Fruit fly (Drosophila melanogaster) whole organism, pupa: ENCODE results near the gene CG11381.

ENCODE experiments used
- CG10348 ChIP-seq: fragments of 200-800 bp; sonication (Bioruptor generic); IDR thresholded peaks from 2 replicates; pipeline ENCODE4 v1.3.6; 2022; ENCODE audit warnings: missing biosample characterization, missing genetic modification characterization
- CG12605 ChIP-seq: fragments of 200-800 bp; sonication (Bioruptor generic); IDR thresholded peaks from 2 replicates; pipeline ENCODE4 v1.3.6; 2022; ENCODE audit warnings: missing biosample characterization, missing genetic modification characterization
- CG13204 ChIP-seq: fragments of 200-800 bp; sonication (Bioruptor generic); optimal IDR thresholded peaks from 2 replicates; lab custom pipeline; 2018; ENCODE audit warnings: missing biosample characterization, mild to moderate bottlenecking, missing genetic modification characterization, moderate library complexity
- CG14655 ChIP-seq: fragments of 200-800 bp; sonication (Bioruptor generic); optimal IDR thresholded peaks from 3 replicates; lab custom pipeline; 2017; ENCODE audit warnings: mild to moderate bottlenecking, missing biosample characterization, missing genetic modification reagents, missing genetic modification characterization
- CG15710 ChIP-seq: fragments of 200-800 bp; sonication (Bioruptor generic); optimal IDR thresholded peaks from 2 replicates; lab custom pipeline; 2018; ENCODE audit warnings: missing biosample characterization, mild to moderate bottlenecking, missing genetic modification characterization, moderate library complexity
- CG17806 ChIP-seq: fragments of 200-800 bp; sonication (Bioruptor generic); optimal IDR thresholded peaks from 2 replicates; lab custom pipeline; 2018; ENCODE audit warnings: missing biosample characterization, mild to moderate bottlenecking, missing genetic modification characterization, moderate library complexity
- CG32121 ChIP-seq: fragments of 200-800 bp; sonication (Bioruptor generic); IDR thresholded peaks from 2 replicates; pipeline ENCODE4 v1.3.6; 2022; ENCODE audit warnings: missing biosample characterization, missing genetic modification characterization
- CG34367 ChIP-seq: fragments of 200-800 bp; sonication (Bioruptor generic); optimal IDR thresholded peaks from 2 replicates; lab custom pipeline; 2018; ENCODE audit warnings: missing biosample characterization, mild to moderate bottlenecking, missing genetic modification characterization
- CG4496 ChIP-seq: fragments of 200-800 bp; sonication (Bioruptor generic); IDR thresholded peaks from 3 replicates; pipeline ENCODE4 v1.3.6; 2022; ENCODE audit warnings: missing biosample characterization, missing genetic modification characterization
- CG8159 ChIP-seq: fragments of 200-800 bp; sonication (Bioruptor generic); optimal IDR thresholded peaks from 3 replicates; lab custom pipeline; 2018; ENCODE audit warnings: missing biosample characterization, mild to moderate bottlenecking, missing genetic modification characterization, moderate library complexity
- CG8301 ChIP-seq: fragments of 200-800 bp; sonication (Bioruptor generic); optimal IDR thresholded peaks from 2 replicates; lab custom pipeline; 2018; ENCODE audit warnings: missing biosample characterization, mild to moderate bottlenecking, missing genetic modification characterization
- CG9948 ChIP-seq: fragments of 200-800 bp; sonication (Bioruptor generic); optimal IDR thresholded peaks from 2 replicates; lab custom pipeline; 2018; ENCODE audit warnings: missing biosample characterization, mild to moderate bottlenecking, missing genetic modification characterization, moderate library complexity
- D1 ChIP-seq: fragments of 200-800 bp; sonication (Bioruptor generic); optimal IDR thresholded peaks from 2 replicates; lab custom pipeline; 2018; ENCODE audit warnings: missing biosample characterization, mild to moderate bottlenecking, missing genetic modification characterization, moderate library complexity
- EcR ChIP-seq: fragments of 200-800 bp; sonication (Bioruptor generic); optimal IDR thresholded peaks from 3 replicates; lab custom pipeline; 2019; ENCODE audit warnings: missing biosample characterization, missing genetic modification characterization, mild to moderate bottlenecking, moderate library complexity, missing genetic modification reagents
- Ets98B ChIP-seq: fragments of 200-800 bp; sonication (Bioruptor generic); IDR thresholded peaks from 2 replicates; pipeline ENCODE4 v1.3.6; 2022; ENCODE audit warnings: missing biosample characterization, missing genetic modification characterization
- Pif1A ChIP-seq: fragments of 200-800 bp; sonication (Bioruptor generic); optimal IDR thresholded peaks from 3 replicates; lab custom pipeline; 2016; ENCODE audit warnings: missing biosample characterization, missing genetic modification characterization
- Pif1B ChIP-seq: fragments of 200-800 bp; sonication (Bioruptor generic); optimal IDR thresholded peaks from 3 replicates; lab custom pipeline; 2016; ENCODE audit warnings: missing biosample characterization, missing genetic modification characterization
- Snoo ChIP-seq: fragments of 200-800 bp; sonication (Bioruptor generic); optimal IDR thresholded peaks from 3 replicates; lab custom pipeline; 2017; ENCODE audit warnings: missing biosample characterization, mild to moderate bottlenecking, missing genetic modification characterization, inconsistent platforms
- fd96Ca ChIP-seq: fragments of 200-800 bp; sonication (Bioruptor generic); IDR thresholded peaks from 3 replicates; pipeline ENCODE4 v1.3.6; 2022; ENCODE audit warnings: missing biosample characterization, missing genetic modification characterization
- gl ChIP-seq: fragments of 200-800 bp; sonication (Bioruptor generic); optimal IDR thresholded peaks from 2 replicates; lab custom pipeline; 2018; ENCODE audit warnings: missing biosample characterization, mild to moderate bottlenecking, missing genetic modification characterization
- rn ChIP-seq: fragments of 200-800 bp; sonication (Bioruptor generic); IDR thresholded peaks from 2 replicates; pipeline ENCODE4 v1.3.6; 2022; ENCODE audit warnings: missing biosample characterization, missing genetic modification characterization

CG11381 gene

dm6 chrX:1216681-1217080 is 13.1 kb downstream of the CG11381 start:
- TF ChIP-seq CG12605: peak; percentile 29; the same call in 1 of the 2 replicates
- 0 out of 2 replicates have a peak, but pooled peaks have one; percentile 16 for TF ChIP-seq Ets98B (GFP tag; lab: Robert Waterston, UW)
- TF ChIP-seq CG32121 (GFP tag; lab: Robert Waterston, UW): no peak
- TF ChIP-seq CG4496: peak; percentile 43; the same call in 1 of the 3 replicates

dm6 chrX:1225859-1226258 is 22.3 kb downstream of the CG11381 start:
- no peak for TF ChIP-seq CG9948
- TF ChIP-seq EcR: peak; percentile 23

dm6 chrX:1229098-1229497 is 25.5 kb downstream of the CG11381 start:
- TF ChIP-seq CG9948 (peak; percentile 31), D1 (no peak), rn (GFP tag; lab: Robert Waterston, UW) (no peak), CG12605 (peak; percentile 39; the same call in 1 of the 2 replicates), fd96Ca (GFP tag; lab: Robert Waterston, UW) (peak; percentile 66; the same call in 2 of the 3 replicates), CG17806 (tag; lab: Kevin White, UChicago) (peak; percentile 16), CG4496 (peak; percentile 57; the same call in 2 of the 3 replicates), EcR (no peak), Pif1B (GFP tag; lab: Kevin White, UChicago) (peak; percentile 37), Ets98B (GFP tag; lab: Robert Waterston, UW) (peak; percentile 10; the same call in 1 of the 2 replicates), CG8159 (tag; lab: Kevin White, UChicago) (peak; percentile 20), CG14655 (GFP tag; lab: Kevin White, UChicago) (no peak), Snoo (tag; lab: Kevin White, UChicago) (no peak)

- TF ChIP-seq EcR (peak; percentile 87), CG9948 (no peak)
Measured at dm6 chrX:1229567-1229966, 26.0 kb downstream of the CG11381 start.

- TF ChIP-seq CG8159 (tag; lab: Kevin White, UChicago) (peak; percentile 30), Ets98B (GFP tag; lab: Robert Waterston, UW) (peak; percentile 67), fd96Ca (GFP tag; lab: Robert Waterston, UW) (peak; percentile 64), CG12605 (peak; percentile 16; the same call in 1 of the 2 replicates), CG4496 (peak; percentile 76; the same call in 2 of the 3 replicates), CG8301 (tag; lab: Kevin White, UChicago) (peak; percentile 4), CG34367 (tag; lab: Kevin White, UChicago) (no peak), CG13204 (GFP tag; lab: Kevin White, UChicago) (no peak), CG15710 (tag; lab: Kevin White, UChicago) (no peak), CG32121 (GFP tag; lab: Robert Waterston, UW) (peak; percentile 70)
Measured at dm6 chrX:1231707-1232106, 28.1 kb downstream of the CG11381 start.

dm6 chrX:1232533-1233212 is 29.1 kb downstream of the CG11381 start:
- no peak for TF ChIP-seq rn (GFP tag; lab: Robert Waterston, UW)
- TF ChIP-seq CG8159 (tag; lab: Kevin White, UChicago): no peak
- peak; percentile 69 for TF ChIP-seq CG13204 (GFP tag; lab: Kevin White, UChicago)
- no peak for TF ChIP-seq CG34367 (tag; lab: Kevin White, UChicago)
- no peak for TF ChIP-seq CG8301 (tag; lab: Kevin White, UChicago)
- no peak for TF ChIP-seq Pif1B (GFP tag; lab: Kevin White, UChicago)
- TF ChIP-seq Snoo (tag; lab: Kevin White, UChicago): no peak
- peak; percentile 39 for TF ChIP-seq EcR

- TF ChIP-seq fd96Ca (GFP tag; lab: Robert Waterston, UW) (no peak), CG10348 (GFP tag; lab: Robert Waterston, UW) (no peak), CG13204 (GFP tag; lab: Kevin White, UChicago) (peak; percentile 27), CG32121 (GFP tag; lab: Robert Waterston, UW) (0 out of 2 replicates have a peak, but pooled peaks have one; percentile 15)
Measured at dm6 chrX:1233989-1234388, 30.4 kb downstream of the CG11381 start.

- peak; percentile 69 for TF ChIP-seq gl (tag; lab: Kevin White, UChicago)
- peak; percentile 59 for TF ChIP-seq CG13204 (GFP tag; lab: Kevin White, UChicago)
- peak; percentile 83 for TF ChIP-seq CG32121 (GFP tag; lab: Robert Waterston, UW)
- TF ChIP-seq Pif1B (GFP tag; lab: Kevin White, UChicago): peak; percentile 85
- TF ChIP-seq CG4496: peak; percentile 92
- 0 out of 2 replicates have a peak, but pooled peaks have one; percentile 14 for TF ChIP-seq CG10348 (GFP tag; lab: Robert Waterston, UW)
- peak; percentile 82 for TF ChIP-seq CG9948
- TF ChIP-seq fd96Ca (GFP tag; lab: Robert Waterston, UW): peak; percentile 91
- peak; percentile 81 for TF ChIP-seq CG8301 (tag; lab: Kevin White, UChicago)
- peak; percentile 86 for TF ChIP-seq CG17806 (tag; lab: Kevin White, UChicago)
- TF ChIP-seq CG15710 (tag; lab: Kevin White, UChicago): peak; percentile 83
- TF ChIP-seq D1: no peak
- peak; percentile 30 for TF ChIP-seq EcR
- peak; percentile 67 for TF ChIP-seq rn (GFP tag; lab: Robert Waterston, UW)
- TF ChIP-seq CG8159 (tag; lab: Kevin White, UChicago): peak; percentile 86
- peak; percentile 45 for TF ChIP-seq CG12605
- TF ChIP-seq CG14655 (GFP tag; lab: Kevin White, UChicago): peak; percentile 84
- TF ChIP-seq Snoo (tag; lab: Kevin White, UChicago): peak; percentile 80
- TF ChIP-seq CG34367 (tag; lab: Kevin White, UChicago): peak; percentile 85
- TF ChIP-seq Ets98B (GFP tag; lab: Robert Waterston, UW): peak; percentile 79; the same call in 1 of the 2 replicates
- TF ChIP-seq Pif1A: peak; percentile 90
Measured at dm6 chrX:1234817-1235617, 31.4 kb downstream of the CG11381 start.
